Worm (Caenorhabditis elegans) whole organism, L4/young adult: ENCODE data around the gene B0238.12.

Experiments used
- W03F9.2 ChIP-seq: fragments of 150-350 bp; optimal IDR thresholded peaks from 2 replicates; lab custom pipeline; 2014; ENCODE audit warnings: missing biosample characterization, missing genetic modification characterization
- dao-5 ChIP-seq: sonication (generic microtip); optimal IDR thresholded peaks from 2 replicates; lab custom pipeline; 2016; ENCODE audit warnings: missing genotype, missing genetic modification characterization, moderate library complexity, missing compliant biosample characterization
- him-1 ChIP-seq: sonication (generic microtip); optimal IDR thresholded peaks from 2 replicates; lab custom pipeline; 2016; ENCODE audit warnings: missing genotype, missing genetic modification reagents, missing genetic modification characterization, missing compliant biosample characterization

The B0238.12 gene

DNA sequence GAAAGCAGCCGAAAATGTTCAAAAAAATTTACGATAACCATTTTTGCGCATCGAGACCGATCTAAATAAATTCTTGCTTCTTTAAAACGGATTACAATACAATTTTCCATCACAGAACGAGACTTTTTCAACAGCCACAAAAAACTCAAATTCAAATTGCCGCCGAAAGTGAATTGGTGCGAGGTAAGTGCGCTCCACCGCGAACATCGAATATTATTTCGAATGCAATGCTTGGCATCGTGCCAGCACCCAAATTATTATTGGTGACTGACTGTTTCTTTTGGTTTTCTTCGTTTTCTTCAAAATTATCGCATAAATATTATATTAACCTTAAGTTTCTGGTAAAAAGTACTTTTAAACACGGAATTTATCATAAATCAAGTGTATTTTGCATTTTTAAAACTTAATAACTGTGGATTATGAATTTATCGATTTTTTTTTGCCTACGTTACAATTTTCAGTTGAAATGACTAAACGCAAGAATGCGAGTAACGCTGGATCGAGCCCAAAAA is 3.4 kb downstream of the B0238.12 start, which contains the start of gene penr-1:
TSS of gene penr-1 (plus strand) at position 462 of the 512 bp plus-strand sequence.
- TF ChIP-seq W03F9.2 (tag; lab: Kevin White, UChicago), result no peak
- TF ChIP-seq him-1 (tag; lab: Kevin White, UChicago), result no peak
- no peak for TF ChIP-seq dao-5 (tag; lab: Kevin White, UChicago)

DNA sequence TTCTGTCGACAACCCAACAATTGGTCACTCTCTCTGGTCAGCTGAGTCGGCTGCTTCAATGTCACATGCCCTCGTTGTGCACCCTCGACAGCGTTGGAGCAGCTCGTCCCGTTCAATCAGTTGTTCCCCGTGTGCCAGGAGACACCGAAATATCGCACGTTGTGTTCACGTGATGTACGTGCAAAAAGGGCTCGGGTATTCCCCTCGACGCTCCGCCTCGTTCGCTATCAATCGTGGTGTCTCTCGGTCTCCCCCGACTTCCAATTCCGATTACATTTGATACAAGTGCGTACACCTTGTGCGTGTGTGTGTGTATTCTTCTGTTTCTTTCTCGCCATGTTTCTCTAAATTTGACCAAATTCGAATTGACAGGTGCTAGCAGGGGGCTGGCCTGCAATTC is 5.8 kb downstream of the B0238.12 start:
- TF ChIP-seq dao-5 (tag; lab: Kevin White, UChicago) (no peak), W03F9.2 (tag; lab: Kevin White, UChicago) (no peak), him-1 (tag; lab: Kevin White, UChicago) (no peak)

- no peak for TF ChIP-seq W03F9.2 (tag; lab: Kevin White, UChicago)
- TF ChIP-seq him-1 (tag; lab: Kevin White, UChicago), result no peak
- TF ChIP-seq dao-5 (tag; lab: Kevin White, UChicago), result no peak
These were observed 6.4 kb downstream of the B0238.12 start for ce11 chrV:5272034-5272433.

ce11 chrV:5272619-5273074 is 7.0 kb downstream of the B0238.12 start:
- no peak for TF ChIP-seq him-1 (tag; lab: Kevin White, UChicago)
- TF ChIP-seq W03F9.2 (tag; lab: Kevin White, UChicago), result no peak
- no peak for TF ChIP-seq dao-5 (tag; lab: Kevin White, UChicago)

- TF ChIP-seq dao-5 (tag; lab: Kevin White, UChicago) (no peak), him-1 (tag; lab: Kevin White, UChicago) (no peak), W03F9.2 (tag; lab: Kevin White, UChicago) (no peak)
These were observed 7.6 kb downstream of the B0238.12 start for ce11 chrV:5273241-5273640.

DNA sequence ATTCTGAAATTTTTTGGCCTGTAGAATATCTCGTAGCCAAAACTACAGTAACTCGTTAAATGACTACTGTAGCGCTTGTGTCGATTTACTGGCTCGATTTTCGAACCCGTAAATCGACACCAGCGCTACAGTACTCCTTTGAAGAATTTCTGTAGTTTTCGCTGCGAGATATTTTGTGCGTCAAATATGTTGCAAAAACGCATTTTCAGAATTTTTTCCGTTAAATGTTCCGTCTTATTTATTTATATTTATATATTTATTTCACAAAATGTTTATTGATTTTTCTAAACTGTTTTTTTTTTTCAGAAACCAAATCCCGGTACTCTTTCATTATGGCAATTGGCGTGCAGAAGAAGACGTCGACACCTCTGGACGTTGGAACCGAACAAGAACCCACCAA is 8.1 kb downstream of the B0238.12 start, which contains the start of gene natc-2:
TSS of gene natc-2 (plus strand) at position 301 of the 400 bp plus-strand sequence.
- TF ChIP-seq him-1 (tag; lab: Kevin White, UChicago) (no peak), dao-5 (tag; lab: Kevin White, UChicago) (no peak), W03F9.2 (tag; lab: Kevin White, UChicago) (no peak)

DNA sequence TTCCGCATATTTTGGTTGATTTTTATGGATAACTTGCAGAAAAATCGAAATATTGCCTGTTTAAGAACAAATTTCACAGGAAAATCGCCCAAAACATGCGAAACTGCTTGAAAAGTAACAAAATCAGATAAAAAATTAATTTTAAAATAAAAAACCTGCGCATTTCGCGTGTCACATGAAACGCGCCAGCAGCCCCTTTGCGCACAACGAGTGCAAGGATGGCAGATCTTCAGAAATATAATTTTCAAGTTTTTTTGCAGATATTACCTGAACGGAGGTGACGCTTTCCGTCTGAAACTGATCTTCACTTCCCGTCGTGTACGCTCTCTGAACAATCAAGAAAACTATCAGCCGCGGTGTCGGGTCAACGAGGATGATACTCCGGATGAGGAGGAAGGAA is 9.3 kb downstream of the B0238.12 start:
- TF ChIP-seq W03F9.2 (tag; lab: Kevin White, UChicago) (peak; percentile 36), him-1 (tag; lab: Kevin White, UChicago) (no peak), dao-5 (tag; lab: Kevin White, UChicago) (no peak)

- TF ChIP-seq W03F9.2 (tag; lab: Kevin White, UChicago) (no peak), dao-5 (tag; lab: Kevin White, UChicago) (no peak), him-1 (tag; lab: Kevin White, UChicago) (no peak)
These were observed 9.9 kb downstream of the B0238.12 start for ce11 chrV:5275426-5276007.

DNA sequence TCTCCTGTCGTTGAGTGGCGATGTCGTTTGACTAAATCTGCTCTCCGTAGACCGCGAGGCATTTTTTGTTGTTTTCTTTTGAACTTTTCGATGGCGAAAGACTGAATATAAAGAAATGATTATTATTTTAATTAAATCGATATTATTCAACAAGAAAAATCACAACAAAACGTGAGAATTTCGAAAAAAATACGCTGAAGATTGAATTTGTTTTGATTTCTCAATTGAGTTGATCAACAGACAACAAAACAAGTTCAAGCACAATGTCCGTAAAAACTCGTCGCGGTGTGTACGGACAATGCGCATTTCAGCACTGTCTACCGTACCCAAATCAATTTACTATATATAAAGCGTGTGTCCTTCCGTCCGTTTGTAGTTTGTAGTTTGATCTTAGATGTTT is 12.4 kb downstream of the B0238.12 start, which contains the start of gene B0238.9:
TSS of gene B0238.9 (minus strand) at position 101 of the 400 bp plus-strand sequence.
- TF ChIP-seq dao-5 (tag; lab: Kevin White, UChicago) (no peak), W03F9.2 (tag; lab: Kevin White, UChicago) (no peak), him-1 (tag; lab: Kevin White, UChicago) (no peak)

DNA sequence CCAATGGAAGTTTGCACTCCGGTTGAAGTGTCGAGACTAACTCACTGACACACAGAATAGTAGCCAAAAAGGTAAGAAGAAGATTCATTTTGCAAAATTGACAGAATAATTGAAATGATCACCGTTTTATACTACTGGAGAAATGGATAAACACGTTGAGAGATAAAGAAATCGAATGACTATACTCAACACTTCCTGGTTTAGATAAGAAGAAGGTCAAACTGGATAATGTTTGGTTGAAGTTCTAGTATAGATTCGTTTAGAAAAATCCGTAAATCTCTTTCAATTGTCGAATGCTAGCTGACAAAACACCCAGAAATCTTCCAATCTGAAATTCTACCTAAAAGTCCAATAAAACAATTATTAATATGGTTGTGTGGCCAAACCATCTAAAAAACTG is 21.6 kb downstream of the B0238.12 start, which contains the start of gene Y49G5A.1:
TSS of gene Y49G5A.1 (minus strand) at position 101 of the 400 bp plus-strand sequence.
- no peak for TF ChIP-seq him-1 (tag; lab: Kevin White, UChicago)
- TF ChIP-seq dao-5 (tag; lab: Kevin White, UChicago), result no peak
- TF ChIP-seq W03F9.2 (tag; lab: Kevin White, UChicago), result no peak

ce11 chrV:5288676-5289075 is 23.0 kb downstream of the B0238.12 start:
- TF ChIP-seq dao-5 (tag; lab: Kevin White, UChicago), result no peak
- no peak for TF ChIP-seq W03F9.2 (tag; lab: Kevin White, UChicago)
- TF ChIP-seq him-1 (tag; lab: Kevin White, UChicago), result no peak

DNA sequence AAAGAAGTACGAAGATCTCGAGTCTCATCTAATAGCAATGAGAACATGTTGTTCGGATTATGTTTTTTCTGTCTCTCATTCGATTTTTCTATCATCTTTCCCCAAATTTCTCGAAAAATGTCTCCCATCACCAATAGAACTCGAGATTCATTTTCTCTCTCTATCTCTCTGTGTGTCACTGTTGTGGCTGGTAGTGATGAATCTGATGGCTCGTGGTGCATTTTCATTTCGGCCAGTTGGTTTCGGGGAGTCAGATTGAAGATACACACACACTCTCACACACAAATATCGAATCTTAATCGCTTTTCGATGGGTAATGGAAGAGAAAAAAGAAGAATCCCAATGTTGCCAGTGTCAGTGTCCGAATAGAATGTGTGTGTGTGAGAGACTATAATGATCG is 30.3 kb downstream of the B0238.12 start:
- no peak for TF ChIP-seq dao-5 (tag; lab: Kevin White, UChicago)
- no peak for TF ChIP-seq W03F9.2 (tag; lab: Kevin White, UChicago)
- TF ChIP-seq him-1 (tag; lab: Kevin White, UChicago), result no peak

- no peak for TF ChIP-seq dao-5 (tag; lab: Kevin White, UChicago)
- no peak for TF ChIP-seq W03F9.2 (tag; lab: Kevin White, UChicago)
- no peak for TF ChIP-seq him-1 (tag; lab: Kevin White, UChicago)
These were observed 32.1 kb downstream of the B0238.12 start for ce11 chrV:5297740-5298139.

ce11 chrV:5301226-5301625 is 35.6 kb downstream of the B0238.12 start:
- TF ChIP-seq W03F9.2 (tag; lab: Kevin White, UChicago) (no peak), dao-5 (tag; lab: Kevin White, UChicago) (no peak), him-1 (tag; lab: Kevin White, UChicago) (no peak)
